Worm (Caenorhabditis elegans): Measurements from ENCODE around the gene M117.3.

The M117.3 gene

ce11 chrIV:11821591-11822361 is at the start of gene M117.3, which contains the start of gene par-5:
Gene M117.3, plus strand, starts transcription at chrIV:11822206.
Gene par-5, minus strand, starts transcription at chrIV:11821924.
- peak; percentile 56 for TF ChIP-seq him-1 (tag; optimal IDR thresholded peaks at IDR 0.05)
- no peak for TF ChIP-seq dao-5 (tag; optimal IDR thresholded peaks at IDR 0.05)
- no peak for TF ChIP-seq W03F9.2 (tag; optimal IDR thresholded peaks at IDR 0.05)

- no peak for TF ChIP-seq W03F9.2 (tag; optimal IDR thresholded peaks at IDR 0.05)
- TF ChIP-seq dao-5 (tag; optimal IDR thresholded peaks at IDR 0.05): no peak
- TF ChIP-seq him-1 (tag; optimal IDR thresholded peaks at IDR 0.05): no peak
Measured at ce11 chrIV:11773692-11774225, 48.2 kb upstream of the M117.3 start, which contains the start of gene lips-5. Gene lips-5, minus strand, starts transcription at chrIV:11773742.

ce11 chrIV:11776968-11777467 is 45.0 kb upstream of the M117.3 start:
- TF ChIP-seq dao-5 (tag; optimal IDR thresholded peaks at IDR 0.05) (no peak), W03F9.2 (tag; optimal IDR thresholded peaks at IDR 0.05) (no peak), him-1 (tag; optimal IDR thresholded peaks at IDR 0.05) (no peak)

- no peak for TF ChIP-seq dao-5 (tag; optimal IDR thresholded peaks at IDR 0.05)
- TF ChIP-seq W03F9.2 (tag; optimal IDR thresholded peaks at IDR 0.05): no peak
- no peak for TF ChIP-seq him-1 (tag; optimal IDR thresholded peaks at IDR 0.05)
Measured at ce11 chrIV:11779028-11779427, 43.0 kb upstream of the M117.3 start, which contains the start of gene lpr-2. Gene lpr-2, plus strand, starts transcription at chrIV:11779216.

- TF ChIP-seq W03F9.2 (tag; optimal IDR thresholded peaks at IDR 0.05) (no peak), him-1 (tag; optimal IDR thresholded peaks at IDR 0.05) (no peak), dao-5 (tag; optimal IDR thresholded peaks at IDR 0.05) (no peak)
Measured at ce11 chrIV:11782846-11783245, 39.2 kb upstream of the M117.3 start.

- TF ChIP-seq W03F9.2 (tag; optimal IDR thresholded peaks at IDR 0.05) (no peak), him-1 (tag; optimal IDR thresholded peaks at IDR 0.05) (peak; percentile 67), dao-5 (tag; optimal IDR thresholded peaks at IDR 0.05) (no peak)
Measured at ce11 chrIV:11785064-11785840, 36.8 kb upstream of the M117.3 start.

- no peak for TF ChIP-seq dao-5 (tag; optimal IDR thresholded peaks at IDR 0.05)
- no peak for TF ChIP-seq W03F9.2 (tag; optimal IDR thresholded peaks at IDR 0.05)
- no peak for TF ChIP-seq him-1 (tag; optimal IDR thresholded peaks at IDR 0.05)
Measured at ce11 chrIV:11787793-11788192, 34.2 kb upstream of the M117.3 start.

- TF ChIP-seq him-1 (tag; optimal IDR thresholded peaks at IDR 0.05) (no peak), dao-5 (tag; optimal IDR thresholded peaks at IDR 0.05) (no peak), W03F9.2 (tag; optimal IDR thresholded peaks at IDR 0.05) (no peak)
Measured at ce11 chrIV:11788383-11788963, 33.5 kb upstream of the M117.3 start.

ce11 chrIV:11792495-11792894 is 29.5 kb upstream of the M117.3 start, which contains the start of gene H01G02.3:
Gene H01G02.3, minus strand, starts transcription at chrIV:11792595.
- TF ChIP-seq him-1 (tag; optimal IDR thresholded peaks at IDR 0.05): no peak
- TF ChIP-seq dao-5 (tag; optimal IDR thresholded peaks at IDR 0.05): no peak
- no peak for TF ChIP-seq W03F9.2 (tag; optimal IDR thresholded peaks at IDR 0.05)

- TF ChIP-seq dao-5 (tag; optimal IDR thresholded peaks at IDR 0.05) (no peak), him-1 (tag; optimal IDR thresholded peaks at IDR 0.05) (peak; percentile 46), W03F9.2 (tag; optimal IDR thresholded peaks at IDR 0.05) (no peak)
Measured at ce11 chrIV:11793170-11793569, 28.8 kb upstream of the M117.3 start.

ce11 chrIV:11795964-11796363 is 26.0 kb upstream of the M117.3 start:
- TF ChIP-seq dao-5 (tag; optimal IDR thresholded peaks at IDR 0.05) (no peak), W03F9.2 (tag; optimal IDR thresholded peaks at IDR 0.05) (no peak), him-1 (tag; optimal IDR thresholded peaks at IDR 0.05) (no peak)

ce11 chrIV:11796818-11797217 is 25.2 kb upstream of the M117.3 start:
- TF ChIP-seq him-1 (tag; optimal IDR thresholded peaks at IDR 0.05) (no peak), dao-5 (tag; optimal IDR thresholded peaks at IDR 0.05) (no peak), W03F9.2 (tag; optimal IDR thresholded peaks at IDR 0.05) (no peak)

ce11 chrIV:11799240-11799639 is 22.8 kb upstream of the M117.3 start:
- TF ChIP-seq dao-5 (tag; optimal IDR thresholded peaks at IDR 0.05) (no peak), W03F9.2 (tag; optimal IDR thresholded peaks at IDR 0.05) (no peak), him-1 (tag; optimal IDR thresholded peaks at IDR 0.05) (no peak)
